Worm (Caenorhabditis elegans) whole organism, L4/young adult: Measurements from ENCODE around the gene bath-19.

Experiments used
- W03F9.2 ChIP-seq: fragments of 150-350 bp; optimal IDR thresholded peaks from 2 replicates; lab custom pipeline; 2014; ENCODE audit warnings: missing biosample characterization, missing genetic modification characterization
- him-1 ChIP-seq: sonication (generic microtip); optimal IDR thresholded peaks from 2 replicates; lab custom pipeline; 2016; ENCODE audit warnings: missing genotype, missing genetic modification reagents, missing genetic modification characterization, missing compliant biosample characterization

DNA sequence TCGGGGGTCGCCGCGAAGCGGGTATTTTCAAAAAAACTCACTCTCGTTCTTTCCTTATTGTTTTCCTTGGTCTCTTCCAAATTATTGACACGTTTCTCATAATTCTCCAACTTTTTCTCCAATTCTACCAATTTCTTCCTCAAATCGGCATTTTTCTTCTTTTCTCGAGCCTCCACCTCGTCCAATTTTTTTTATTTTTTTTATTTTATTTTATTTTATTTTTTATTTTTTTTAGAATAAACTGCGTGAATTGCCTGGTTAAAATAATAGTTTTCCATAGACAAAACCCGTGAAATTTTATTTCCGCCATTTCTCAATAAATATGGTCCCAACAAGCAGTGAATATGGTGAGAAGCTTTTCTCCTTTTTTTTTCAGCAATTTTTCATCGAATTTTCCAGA lies 26.5 kb downstream of the bath-19 start, which contains the start of gene F59H6.15:
- TF ChIP-seq him-1 (tag; lab: Kevin White, UChicago) (no peak), W03F9.2 (tag; lab: Kevin White, UChicago) (no peak)
